Worm (Caenorhabditis elegans) whole organism, mixed stage, embryonic: ENCODE data around the gene sru-36.

Experiments used
- ceh-43 ChIP-seq: fragments of 200-800 bp; sonication (Bioruptor generic); optimal IDR thresholded peaks from 2 replicates; lab custom pipeline; 2018; ENCODE audit warnings: mild to moderate bottlenecking, missing genetic modification characterization, moderate library complexity, missing compliant biosample characterization
- ces-1 ChIP-seq: fragments of 150-350 bp; optimal IDR thresholded peaks from 2 replicates; lab custom pipeline; 2014; ENCODE audit warnings: missing biosample characterization, missing genetic modification reagents, missing genetic modification characterization
- elt-3 ChIP-seq: fragments of 150-350 bp; optimal IDR thresholded peaks from 2 replicates; lab custom pipeline; 2014; ENCODE audit warnings: missing biosample characterization, missing genetic modification characterization
- flh-1 ChIP-seq: fragments of 200-800 bp; sonication (Bioruptor generic); optimal IDR thresholded peaks from 2 replicates; lab custom pipeline; 2018; ENCODE audit warnings: mild to moderate bottlenecking, missing genetic modification characterization, moderate library complexity, missing compliant biosample characterization
- lsy-2 ChIP-seq: fragments of 150-350 bp; optimal IDR thresholded peaks from 2 replicates; lab custom pipeline; 2014; ENCODE audit warnings: missing biosample characterization, missing genetic modification characterization
- mab-5 ChIP-seq: fragments of 150-350 bp; optimal IDR thresholded peaks from 2 replicates; lab custom pipeline; 2014; ENCODE audit warnings: missing biosample characterization, missing genetic modification characterization
- mep-1 ChIP-seq: fragments of 150-350 bp; optimal IDR thresholded peaks from 2 replicates; lab custom pipeline; 2017; ENCODE audit warnings: missing biosample characterization, missing genetic modification reagents, missing genetic modification characterization, inconsistent platforms
- nhr-237 ChIP-seq: fragments of 150-350 bp; optimal IDR thresholded peaks from 2 replicates; lab custom pipeline; 2014; ENCODE audit warnings: missing biosample characterization, missing genetic modification characterization
- nhr-28 ChIP-seq: fragments of 150-350 bp; optimal IDR thresholded peaks from 2 replicates; lab custom pipeline; 2014; ENCODE audit warnings: missing biosample characterization, missing genetic modification characterization
- nhr-76 ChIP-seq: sonication (generic microtip); optimal IDR thresholded peaks from 2 replicates; lab custom pipeline; 2017; ENCODE audit warnings: missing biosample characterization, missing genetic modification characterization
- snpc-4 ChIP-seq: fragments of 150-350 bp; optimal IDR thresholded peaks from 2 replicates; lab custom pipeline; 2014; ENCODE audit warnings: missing biosample characterization, missing genetic modification characterization
- unc-39 ChIP-seq: fragments of 150-350 bp; optimal IDR thresholded peaks from 2 replicates; lab custom pipeline; 2014; ENCODE audit warnings: missing biosample characterization, missing genetic modification characterization
- unc-62 ChIP-seq: fragments of 150-350 bp; optimal IDR thresholded peaks from 2 replicates; lab custom pipeline; 2014; ENCODE audit warnings: missing biosample characterization, missing genetic modification reagents, missing genetic modification characterization
- ztf-11 ChIP-seq: fragments of 150-350 bp; optimal IDR thresholded peaks from 2 replicates; lab custom pipeline; 2014; ENCODE audit warnings: missing biosample characterization, missing genetic modification characterization

- TF ChIP-seq mep-1 (tag; lab: Kevin White, UChicago) (no peak), snpc-4 (tag; lab: Kevin White, UChicago) (no peak), lsy-2 (tag; lab: Kevin White, UChicago) (no peak), ztf-11 (tag; lab: Kevin White, UChicago) (no peak), ceh-43 (no peak), nhr-28 (no peak), nhr-76 (tag; lab: Kevin White, UChicago) (no peak), elt-3 (tag; lab: Kevin White, UChicago) (no peak), mab-5 (tag; lab: Kevin White, UChicago) (no peak), flh-1 (GFP tag; lab: Kevin White, UChicago) (no peak), unc-62 (GFP tag; lab: Kevin White, UChicago) (no peak), ces-1 (no peak), unc-39 (tag; lab: Kevin White, UChicago) (no peak), nhr-237 (no peak)
These were observed 7.6 kb upstream of the sru-36 start, which contains the start of gene sru-40 for ce11 chrV:9833900-9834299.
